Worm (Caenorhabditis elegans) whole organism, L4/young adult: ENCODE results near the gene nspg-7.2.

ENCODE experiments used
- dao-5 ChIP-seq: sonication (generic microtip); optimal IDR thresholded peaks from 2 replicates; lab custom pipeline; 2016; ENCODE audit warnings: missing genotype, missing genetic modification characterization, moderate library complexity, missing compliant biosample characterization
- him-1 ChIP-seq: sonication (generic microtip); optimal IDR thresholded peaks from 2 replicates; lab custom pipeline; 2016; ENCODE audit warnings: missing genotype, missing genetic modification reagents, missing genetic modification characterization, missing compliant biosample characterization

- TF ChIP-seq him-1 (tag; lab: Kevin White, UChicago) (no peak), dao-5 (tag; lab: Kevin White, UChicago) (no peak)
These were observed 9.7 kb downstream of the nspg-7.2 start, which contains the start of gene nduf-9 for ce11 chrIII:3248307-3249037.
